Fruit fly (Drosophila melanogaster): ENCODE data around the gene Mayo.
A peak's percentile ranks its signal among the peaks of the same experiment; 100 is the strongest.

The Mayo gene

dm6 chr3R:31060708-31061625 lies 48.0 kb downstream of the Mayo start, which contains the start of gene dco (continued):
- TF ChIP-seq CG11504 (tag; optimal IDR thresholded peaks at IDR 0.05) (peak; percentile 63), bbx (GFP tag; IDR thresholded peaks at IDR 0.05; ENCODE audit: partially characterized antibody) (0 out of 2 replicates have a peak, but pooled peaks have one; percentile 6), CG18599 (GFP tag; optimal IDR thresholded peaks at IDR 0.05) (peak; percentile 56), nau (GFP tag; optimal IDR thresholded peaks at IDR 0.05) (no peak), Sry-β (GFP tag; optimal IDR thresholded peaks at IDR 0.05) (peak; percentile 95), CG7745 (tag; optimal IDR thresholded peaks at IDR 0.05) (no peak), Oli (tag; optimal IDR thresholded peaks at IDR 0.05) (peak; percentile 22), yki (optimal IDR thresholded peaks at IDR 0.05) (peak; percentile 13), CG13775 (GFP tag; optimal IDR thresholded peaks at IDR 0.05) (no peak), tio (GFP tag; optimal IDR thresholded peaks at IDR 0.05) (peak; percentile 66), CG4707 (GFP tag; optimal IDR thresholded peaks at IDR 0.05) (no peak), Eip74EF (GFP tag; optimal IDR thresholded peaks at IDR 0.05) (peak in 1 of 2 experiments; percentile 28), chn (GFP tag; optimal IDR thresholded peaks at IDR 0.05) (peak; percentile 61), CG10543 (GFP tag; optimal IDR thresholded peaks at IDR 0.05) (peak; percentile 28), CG43689 (GFP tag; IDR thresholded peaks at IDR 0.05) (no peak), CG2199 (GFP tag; IDR thresholded peaks at IDR 0.05) (peak; percentile 90), zfh1 (GFP tag; IDR thresholded peaks at IDR 0.05) (peak; percentile 89), MTF-1 (GFP tag; optimal IDR thresholded peaks at IDR 0.05; ENCODE audit: borderline replicate concordance) (peak; percentile 80), Bdp1 (GFP tag; optimal IDR thresholded peaks at IDR 0.05) (peak; percentile 46), Opbp (GFP tag; IDR thresholded peaks at IDR 0.05; ENCODE audit: partially characterized antibody) (peak; percentile 49; the same call in 1 of the 3 replicates), Mrtf (GFP tag; IDR thresholded peaks at IDR 0.05) (peak; percentile 88), salm (tag; optimal IDR thresholded peaks at IDR 0.05) (no peak), sna (GFP tag; IDR thresholded peaks at IDR 0.05; ENCODE audit: partially characterized antibody) (no peak), ap (GFP tag; IDR thresholded peaks at IDR 0.05) (peak; percentile 31; the same call in 1 of the 2 replicates), Fer3 (tag; optimal IDR thresholded peaks at IDR 0.05) (peak; percentile 74), CG4424 (GFP tag; optimal IDR thresholded peaks at IDR 0.05) (peak; percentile 82), Poxn (GFP tag; IDR thresholded peaks at IDR 0.05) (no peak), dysf (GFP tag; IDR thresholded peaks at IDR 0.05) (peak; percentile 87), CG1603 (tag; optimal IDR thresholded peaks at IDR 0.05) (peak; percentile 67), pita (GFP tag; optimal IDR thresholded peaks at IDR 0.05) (peak; percentile 22), CG2129 (GFP tag; IDR thresholded peaks at IDR 0.05; ENCODE audit: partially characterized antibody) (no peak), CG9437 (GFP tag; optimal IDR thresholded peaks at IDR 0.05) (no peak), Bteb2 (GFP tag; optimal IDR thresholded peaks at IDR 0.05) (no peak), CG4730 (GFP tag; IDR thresholded peaks at IDR 0.05) (peak; percentile 76), Tbp (GFP tag; optimal IDR thresholded peaks at IDR 0.05) (no peak), CG33557 (GFP tag; optimal IDR thresholded peaks at IDR 0.05) (no peak), CG14667 (GFP tag; IDR thresholded peaks at IDR 0.05) (peak; percentile 88), br (optimal IDR thresholded peaks at IDR 0.05) (no peak), Jarid2 (GFP tag; optimal IDR thresholded peaks at IDR 0.05) (peak; percentile 72), disco-r (GFP tag; optimal IDR thresholded peaks at IDR 0.05) (peak; percentile 65), CG18476 (GFP tag; optimal IDR thresholded peaks at IDR 0.05) (peak; percentile 9), CG17359 (tag; optimal IDR thresholded peaks at IDR 0.05) (peak; percentile 84), sens (GFP tag) (peak; percentile 84), tap (tag; optimal IDR thresholded peaks at IDR 0.05) (no peak), CG15479 (GFP tag; optimal IDR thresholded peaks at IDR 0.05) (no peak), NFAT (GFP tag; IDR thresholded peaks at IDR 0.05) (peak; percentile 97), CG13624 (GFP tag; optimal IDR thresholded peaks at IDR 0.05) (peak; percentile 82), B-H2 (GFP tag; optimal IDR thresholded peaks at IDR 0.05) (peak; percentile 63)

Data from whole organism, embryonic.